Fruit fly (Drosophila melanogaster) ovary, adult (tissue): ENCODE data around the gene twin.

Experiments
- CG17801 ChIP-seq: fragments of 200-800 bp; optimal IDR thresholded peaks from 2 replicates; lab custom pipeline; 2019; ENCODE audit warnings: missing biosample characterization, mild to moderate bottlenecking, missing genetic modification characterization, moderate library complexity; ENCODE audit not compliant: partially characterized antibody

The twin gene

dm6 chr3R:24161173-24161811 is 60.5 kb downstream of the twin start, which contains the start of the genes Myo95E and TBC1d7:
TSS of gene Myo95E (minus strand) at chr3R:24161498.
TSS of gene TBC1d7 (plus strand) at chr3R:24161727.
- TF ChIP-seq CG17801 (GFP tag; lab: Kevin White, UChicago): peak; percentile 91

- TF ChIP-seq CG17801 (GFP tag; lab: Kevin White, UChicago): peak; percentile 99
Measured at dm6 chr3R:24151924-24152809, 69.6 kb downstream of the twin start, which contains the start of the genes p38a and CG6178. TSS of gene p38a (minus strand) at chr3R:24152321. TSS of gene CG6178 (plus strand) at chr3R:24152347.

dm6 chr3R:24150103-24150502 is 71.7 kb downstream of the twin start, which contains the start of gene p38c:
TSS of gene p38c (minus strand) at chr3R:24150203.
- TF ChIP-seq CG17801 (GFP tag; lab: Kevin White, UChicago): no peak

- TF ChIP-seq CG17801 (GFP tag; lab: Kevin White, UChicago): peak; percentile 42
Measured at dm6 chr3R:24148838-24149237, 72.9 kb downstream of the twin start, which contains the start of gene Slimp. TSS of gene Slimp (minus strand) at chr3R:24148967.
